Fruit fly (Drosophila melanogaster): ENCODE results near the gene Pino.

- TF ChIP-seq psq (optimal IDR thresholded peaks at IDR 0.05) (no peak), usp (GFP tag; optimal IDR thresholded peaks at IDR 0.05) (no peak)
Measured at dm6 chr2L:1158519-1159319, 30.0 kb upstream of the Pino start, which contains the start of gene Tango14.
